Fruit fly (Drosophila melanogaster) whole organism, pupa: ENCODE data around the gene Datp.

Source experiments
- CG13204 ChIP-seq: fragments of 200-800 bp; sonication (Bioruptor generic); optimal IDR thresholded peaks from 2 replicates; lab custom pipeline; 2018; ENCODE audit warnings: missing biosample characterization, mild to moderate bottlenecking, missing genetic modification characterization, moderate library complexity
- CG14655 ChIP-seq: fragments of 200-800 bp; sonication (Bioruptor generic); optimal IDR thresholded peaks from 3 replicates; lab custom pipeline; 2017; ENCODE audit warnings: mild to moderate bottlenecking, missing biosample characterization, missing genetic modification reagents, missing genetic modification characterization
- CG15710 ChIP-seq: fragments of 200-800 bp; sonication (Bioruptor generic); optimal IDR thresholded peaks from 2 replicates; lab custom pipeline; 2018; ENCODE audit warnings: missing biosample characterization, mild to moderate bottlenecking, missing genetic modification characterization, moderate library complexity
- CG17806 ChIP-seq: fragments of 200-800 bp; sonication (Bioruptor generic); optimal IDR thresholded peaks from 2 replicates; lab custom pipeline; 2018; ENCODE audit warnings: missing biosample characterization, mild to moderate bottlenecking, missing genetic modification characterization, moderate library complexity
- CG32121 ChIP-seq: fragments of 200-800 bp; sonication (Bioruptor generic); IDR thresholded peaks from 2 replicates; pipeline ENCODE4 v1.3.6; 2022; ENCODE audit warnings: missing biosample characterization, missing genetic modification characterization
- CG8159 ChIP-seq: fragments of 200-800 bp; sonication (Bioruptor generic); optimal IDR thresholded peaks from 3 replicates; lab custom pipeline; 2018; ENCODE audit warnings: missing biosample characterization, mild to moderate bottlenecking, missing genetic modification characterization, moderate library complexity
- fd96Ca ChIP-seq: fragments of 200-800 bp; sonication (Bioruptor generic); IDR thresholded peaks from 3 replicates; pipeline ENCODE4 v1.3.6; 2022; ENCODE audit warnings: missing biosample characterization, missing genetic modification characterization
- gl ChIP-seq: fragments of 200-800 bp; sonication (Bioruptor generic); optimal IDR thresholded peaks from 2 replicates; lab custom pipeline; 2018; ENCODE audit warnings: missing biosample characterization, mild to moderate bottlenecking, missing genetic modification characterization

- TF ChIP-seq gl (tag; lab: Kevin White, UChicago) = no peak
- peak; percentile 25 for TF ChIP-seq CG8159 (tag; lab: Kevin White, UChicago)
- TF ChIP-seq CG14655 (GFP tag; lab: Kevin White, UChicago) = peak; percentile 17
- TF ChIP-seq fd96Ca (GFP tag; lab: Robert Waterston, UW) = no peak
- no peak for TF ChIP-seq CG17806 (tag; lab: Kevin White, UChicago)
- TF ChIP-seq CG13204 (GFP tag; lab: Kevin White, UChicago) = peak; percentile 8
- no peak for TF ChIP-seq CG15710 (tag; lab: Kevin White, UChicago)
- no peak for TF ChIP-seq CG32121 (GFP tag; lab: Robert Waterston, UW)
Measured at dm6 chr2L:9908468-9908967, 30.1 kb downstream of the Datp start, which contains the start of gene CG13124.
